Worm (Caenorhabditis elegans): ENCODE measurements around the gene hpr-17.

DNA sequence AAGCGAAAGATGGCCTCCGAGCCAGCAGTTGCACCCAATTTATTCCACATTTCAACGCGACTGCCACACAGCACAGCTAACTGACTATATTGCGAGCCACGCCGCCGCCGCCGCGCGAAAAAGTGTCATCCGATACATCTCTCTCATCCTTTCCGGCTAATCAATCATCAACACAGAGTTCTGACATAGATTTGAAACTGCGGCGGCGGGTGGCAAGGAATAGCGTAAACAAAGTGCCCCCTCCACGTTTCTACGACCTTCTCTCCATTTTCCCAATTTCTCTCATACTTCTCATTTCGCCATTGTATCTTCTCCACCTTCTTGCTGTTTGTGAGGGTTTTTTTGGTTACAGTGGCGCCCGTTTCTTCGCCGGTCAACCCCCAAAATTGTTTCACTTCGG lies 32.5 kb upstream of the hpr-17 start:
- no peak for TF ChIP-seq lin-13 (GFP tag; optimal IDR thresholded peaks at IDR 0.05)
- TF ChIP-seq C34B4.2 (tag; optimal IDR thresholded peaks at IDR 0.05), result no peak
- TF ChIP-seq nhr-47 (tag; optimal IDR thresholded peaks at IDR 0.05), result peak; percentile 5
- TF ChIP-seq blmp-1 (tag; optimal IDR thresholded peaks at IDR 0.05), result peak; percentile 63
- TF ChIP-seq dpl-1 (GFP tag; optimal IDR thresholded peaks at IDR 0.05), result peak in 2 of 3 experiments; percentile 22 to 32
- no peak for TF ChIP-seq nhr-28 (tag; optimal IDR thresholded peaks at IDR 0.05)
- no peak for TF ChIP-seq ceh-63 (GFP tag; optimal IDR thresholded peaks at IDR 0.05)
- TF ChIP-seq hlh-17 (GFP tag; optimal IDR thresholded peaks at IDR 0.05; ENCODE audit: borderline replicate concordance), result no peak
- TF ChIP-seq egl-27 (tag; optimal IDR thresholded peaks at IDR 0.05), result no peak
- TF ChIP-seq tlp-1 (tag; optimal IDR thresholded peaks at IDR 0.05), result no peak
- TF ChIP-seq ztf-11 (tag; optimal IDR thresholded peaks at IDR 0.05), result no peak
